Worm (Caenorhabditis elegans) whole organism, L1 larva: Measurements from ENCODE around the gene C27H5.2.
A peak's percentile ranks its signal among the peaks of the same experiment; 100 is the strongest.

ENCODE experiments used
- C34B4.2 ChIP-seq: sonication (generic microtip); optimal IDR thresholded peaks from 2 replicates; lab custom pipeline; 2017; ENCODE audit warnings: mild to moderate bottlenecking, missing genetic modification characterization, missing compliant biosample characterization
- F16B12.6 ChIP-seq: fragments of 150-350 bp; optimal IDR thresholded peaks from 2 replicates; lab custom pipeline; 2014; ENCODE audit warnings: missing biosample characterization, missing genetic modification characterization
- ama-1 ChIP-seq: fragments of 150-350 bp; optimal IDR thresholded peaks from 2 replicates; lab custom pipeline; 2014
- blmp-1 ChIP-seq: fragments of 150-350 bp; optimal IDR thresholded peaks from 2 replicates; lab custom pipeline; 2014; ENCODE audit warnings: missing biosample characterization, missing genetic modification characterization
- ceh-8 ChIP-seq: fragments of 200-800 bp; sonication (Bioruptor generic); optimal IDR thresholded peaks from 2 replicates; lab custom pipeline; 2018; ENCODE audit warnings: mild to moderate bottlenecking, missing genetic modification characterization, moderate library complexity, missing compliant biosample characterization
- ceh-82 ChIP-seq, 3 experiments: fragments of 150-350 bp in 1 of 3; sonication (generic microtip) in 2 of 3; optimal IDR thresholded peaks; 2 replicates each; lab custom pipeline; 2014 to 2017; ENCODE audit warnings: missing biosample characterization in 3 of 3, missing genetic modification characterization in 3 of 3
- dpl-1 ChIP-seq, 3 experiments: fragments of 150-350 bp in 2 of 3; sonication (generic microtip) in 1 of 3; optimal IDR thresholded peaks; 2 replicates each; lab custom pipeline; 2014 to 2017; ENCODE audit warnings: missing biosample characterization in 3 of 3, missing genetic modification characterization in 3 of 3, missing genetic modification reagents in 3 of 3
- efl-1 ChIP-seq, 4 experiments: fragments of 150-350 bp; optimal IDR thresholded peaks in 3 of 4; peaks in 1 of 4; 1 replicate in 1 of 4; 2 replicates in 3 of 4; lab custom pipeline; 2014; ENCODE audit warnings: missing biosample characterization in 2 of 4, missing genetic modification characterization in 2 of 4, missing genetic modification reagents in 2 of 4
- efl-3 ChIP-seq: fragments of 200-800 bp; sonication (Bioruptor generic); optimal IDR thresholded peaks from 2 replicates; lab custom pipeline; 2018; ENCODE audit warnings: mild to moderate bottlenecking, missing genetic modification characterization, missing compliant biosample characterization
- elt-3 ChIP-seq, 6 experiments: fragments of 150-350 bp in 1 of 6; sonication (generic microtip); optimal IDR thresholded peaks; 2 replicates each; lab custom pipeline; 2017 to 2018; ENCODE audit warnings: missing biosample characterization in 6 of 6, missing genetic modification characterization in 6 of 6, inconsistent platforms in 1 of 6
- ets-5 ChIP-seq: fragments of 200-800 bp; sonication (Bioruptor generic); IDR thresholded peaks from 2 replicates; pipeline ENCODE4 v1.3.6; 2022; ENCODE audit warnings: missing genetic modification characterization, missing compliant biosample characterization
- fkh-10 ChIP-seq: sonication (generic microtip); optimal IDR thresholded peaks from 2 replicates; lab custom pipeline; 2017; ENCODE audit warnings: missing biosample characterization, missing genetic modification reagents, missing genetic modification characterization
- fkh-4 ChIP-seq: sonication (generic microtip); optimal IDR thresholded peaks from 2 replicates; lab custom pipeline; 2016; ENCODE audit warnings: missing compliant biosample characterization, missing genetic modification characterization, borderline replicate concordance
- fkh-8 ChIP-seq: sonication (generic microtip); optimal IDR thresholded peaks from 2 replicates; lab custom pipeline; 2016; ENCODE audit warnings: mild to moderate bottlenecking, missing genetic modification characterization, missing compliant biosample characterization
- fos-1 ChIP-seq: fragments of 150-350 bp; optimal IDR thresholded peaks from 2 replicates; lab custom pipeline; 2014; ENCODE audit warnings: missing biosample characterization, missing genetic modification characterization
- hlh-17 ChIP-seq: fragments of 200-800 bp; sonication (Bioruptor generic); optimal IDR thresholded peaks from 2 replicates; lab custom pipeline; 2018; ENCODE audit warnings: missing genetic modification characterization, mild to moderate bottlenecking, missing compliant biosample characterization, moderate library complexity, borderline replicate concordance
- isw-1 ChIP-seq: fragments of 200-800 bp; sonication (Bioruptor generic); IDR thresholded peaks from 2 replicates; pipeline ENCODE4 v1.3.6; 2022; ENCODE audit warnings: missing genetic modification characterization, missing compliant biosample characterization
- lin-13 ChIP-seq: fragments of 150-350 bp; optimal IDR thresholded peaks from 2 replicates; lab custom pipeline; 2014; ENCODE audit warnings: missing biosample characterization, missing genetic modification reagents, missing genetic modification characterization
- lin-14 ChIP-seq: fragments of 200-800 bp; sonication (Bioruptor generic); optimal IDR thresholded peaks from 2 replicates; lab custom pipeline; 2018; ENCODE audit warnings: mild to moderate bottlenecking, missing genetic modification characterization, moderate library complexity, missing compliant biosample characterization
- lin-15B ChIP-seq: fragments of 150-350 bp; sonication (generic microtip); optimal IDR thresholded peaks from 3 replicates; lab custom pipeline; 2014; ENCODE audit warnings: missing biosample characterization, missing genetic modification characterization
- lsy-2 ChIP-seq, 2 experiments: fragments of 150-350 bp; optimal IDR thresholded peaks; 2 replicates each; lab custom pipeline; 2014; ENCODE audit warnings: missing biosample characterization in 2 of 2, missing genetic modification characterization in 2 of 2
- mab-9 ChIP-seq: fragments of 200-800 bp; sonication (Bioruptor generic); IDR thresholded peaks from 2 replicates; pipeline ENCODE4 v1.3.6; 2022; ENCODE audit warnings: missing genetic modification reagents, missing genetic modification characterization, missing compliant biosample characterization
- mef-2 ChIP-seq: fragments of 150-350 bp; optimal IDR thresholded peaks from 2 replicates; lab custom pipeline; 2014; ENCODE audit warnings: missing biosample characterization, missing genetic modification characterization
- mep-1 ChIP-seq: fragments of 150-350 bp; optimal IDR thresholded peaks from 2 replicates; lab custom pipeline; 2014; ENCODE audit warnings: missing biosample characterization, missing genetic modification characterization
- nhr-237 ChIP-seq: fragments of 150-350 bp; optimal IDR thresholded peaks from 2 replicates; lab custom pipeline; 2014; ENCODE audit warnings: missing biosample characterization, missing genetic modification characterization
- nhr-71 ChIP-seq: sonication (generic microtip); optimal IDR thresholded peaks from 2 replicates; lab custom pipeline; 2016; ENCODE audit warnings: mild to moderate bottlenecking, missing genetic modification characterization, moderate library complexity, missing compliant biosample characterization
- nhr-84 ChIP-seq: sonication (generic microtip); optimal IDR thresholded peaks from 2 replicates; lab custom pipeline; 2017; ENCODE audit warnings: missing biosample characterization, missing genetic modification characterization
- nhr-85 ChIP-seq: sonication (generic microtip); peaks from one replicate; lab custom pipeline; 2016; ENCODE audit warnings: missing genetic modification characterization, inconsistent platforms, missing compliant biosample characterization
- pag-3 ChIP-seq: sonication (generic microtip); optimal IDR thresholded peaks from 2 replicates; lab custom pipeline; 2017; ENCODE audit warnings: missing genetic modification characterization, mild to moderate bottlenecking, missing compliant biosample characterization, antibody characterized with exemption, borderline replicate concordance; ENCODE audit not compliant: insufficient read depth
- pqm-1 ChIP-seq: sonication (generic microtip); optimal IDR thresholded peaks from 3 replicates; lab custom pipeline; 2017; ENCODE audit warnings: missing biosample characterization, missing genetic modification characterization
- rnt-1 ChIP-seq: sonication (generic microtip); optimal IDR thresholded peaks from 2 replicates; lab custom pipeline; 2016; ENCODE audit warnings: mild to moderate bottlenecking, missing genetic modification characterization, moderate library complexity, missing compliant biosample characterization
- snu-23 ChIP-seq: sonication (generic microtip); optimal IDR thresholded peaks from 2 replicates; lab custom pipeline; 2016; ENCODE audit warnings: missing genetic modification characterization, missing compliant biosample characterization
- sox-4 ChIP-seq: sonication (generic microtip); optimal IDR thresholded peaks from 2 replicates; lab custom pipeline; 2016; ENCODE audit warnings: missing genetic modification characterization, missing compliant biosample characterization
- unc-130 ChIP-seq: fragments of 150-350 bp; optimal IDR thresholded peaks from 2 replicates; lab custom pipeline; 2017; ENCODE audit warnings: missing biosample characterization, missing genetic modification characterization, inconsistent platforms
- unc-62 ChIP-seq: fragments of 150-350 bp; optimal IDR thresholded peaks from 2 replicates; lab custom pipeline; 2014; ENCODE audit warnings: missing biosample characterization, missing genetic modification reagents, missing genetic modification characterization
- vab-15 ChIP-seq: sonication (generic microtip); optimal IDR thresholded peaks from 2 replicates; lab custom pipeline; 2017; ENCODE audit warnings: missing genotype, mild to moderate bottlenecking, missing genetic modification characterization, missing compliant biosample characterization
- xbp-1 ChIP-seq: sonication (generic microtip); optimal IDR thresholded peaks from 2 replicates; lab custom pipeline; 2016; ENCODE audit warnings: missing genetic modification characterization, missing compliant biosample characterization
- zag-1 ChIP-seq: fragments of 150-350 bp; optimal IDR thresholded peaks from 2 replicates; lab custom pipeline; 2014; ENCODE audit warnings: missing biosample characterization, missing genetic modification characterization
- zip-4 ChIP-seq: fragments of 200-800 bp; sonication (Bioruptor generic); optimal IDR thresholded peaks from 2 replicates; lab custom pipeline; 2018; ENCODE audit warnings: mild to moderate bottlenecking, missing genetic modification characterization, moderate library complexity, missing compliant biosample characterization
- ztf-4 ChIP-seq: fragments of 150-350 bp; optimal IDR thresholded peaks from 2 replicates; lab custom pipeline; 2014; ENCODE audit warnings: missing biosample characterization, missing genetic modification characterization

The C27H5.2 gene

ce11 chrII:7155392-7155791 lies at the start of gene C27H5.2:
Gene C27H5.2 (plus strand): TSS chrII:7155581.
- TF ChIP-seq lin-15B: no peak
- no peak for TF ChIP-seq ztf-4
- no peak for TF ChIP-seq C34B4.2 (tag; lab: Kevin White, UChicago)
- peak; percentile 26 for TF ChIP-seq ama-1 (lab: Kevin White, UChicago)
- TF ChIP-seq snu-23: peak; percentile 5
- peak; percentile 20 for TF ChIP-seq nhr-85
- peak; percentile 4 to 7 for TF ChIP-seq efl-1 (optimal IDR thresholded peaks at IDR 0.05; lab: Kevin White, UChicago)
- TF ChIP-seq efl-1 (GFP tag; optimal IDR thresholded peaks at IDR 0.05 in 1 of 2; lab: Kevin White, UChicago): no peak
- no peak for TF ChIP-seq F16B12.6
- no peak for TF ChIP-seq hlh-17 (GFP tag; lab: Kevin White, UChicago)
- TF ChIP-seq fos-1 (tag; lab: Kevin White, UChicago): no peak
- peak; percentile 13 for TF ChIP-seq nhr-71 (tag; lab: Kevin White, UChicago)
- peak; percentile 33 for TF ChIP-seq blmp-1 (tag; lab: Kevin White, UChicago)
- peak; percentile 18 for TF ChIP-seq rnt-1 (tag; lab: Kevin White, UChicago)
- TF ChIP-seq ets-5 (GFP tag; lab: Robert Waterston, UW): no peak
- TF ChIP-seq lin-14 (GFP tag; lab: Kevin White, UChicago): peak; percentile 42
- TF ChIP-seq mef-2: no peak
- TF ChIP-seq lsy-2 (tag; optimal IDR thresholded peaks at IDR 0.05; lab: Kevin White, UChicago): peak in 1 of 2 experiments; percentile 8
- TF ChIP-seq mep-1 (tag; lab: Kevin White, UChicago): peak; percentile 12
- no peak for TF ChIP-seq dpl-1 (GFP tag; optimal IDR thresholded peaks at IDR 0.05; lab: Kevin White, UChicago)
- no peak for TF ChIP-seq zip-4 (GFP tag; lab: Kevin White, UChicago)
- peak; percentile 12 for TF ChIP-seq xbp-1 (tag; lab: Kevin White, UChicago)
- no peak for TF ChIP-seq nhr-84 (tag; lab: Kevin White, UChicago)

DNA sequence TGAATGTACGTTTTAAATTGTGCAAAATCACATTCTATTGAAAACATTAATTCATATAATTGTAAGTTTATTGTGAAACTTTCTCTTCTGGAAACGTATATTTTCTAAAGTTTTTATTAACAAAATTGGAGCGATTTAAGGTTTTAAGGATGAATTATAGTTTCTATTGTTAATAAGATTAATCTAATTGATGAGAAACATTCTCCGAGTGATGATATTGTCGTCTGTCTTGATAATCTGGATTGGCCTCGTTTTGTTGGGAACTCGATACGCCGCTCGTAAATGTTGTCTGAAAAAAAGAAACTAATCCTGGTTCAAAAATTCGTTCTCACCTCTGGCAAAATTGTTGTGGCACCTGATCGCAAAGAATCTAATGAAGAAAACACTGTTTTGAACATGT lies 49.1 kb upstream of the C27H5.2 start:
- TF ChIP-seq F16B12.6 (no peak), fkh-4 (tag; lab: Kevin White, UChicago) (no peak), nhr-84 (tag; lab: Kevin White, UChicago) (no peak), ceh-8 (no peak), efl-1 (optimal IDR thresholded peaks at IDR 0.05; lab: Kevin White, UChicago) (no peak), efl-1 (GFP tag; optimal IDR thresholded peaks at IDR 0.05 in 1 of 2; lab: Kevin White, UChicago) (no peak), blmp-1 (tag; lab: Kevin White, UChicago) (no peak), vab-15 (tag; lab: Kevin White, UChicago) (no peak)

DNA sequence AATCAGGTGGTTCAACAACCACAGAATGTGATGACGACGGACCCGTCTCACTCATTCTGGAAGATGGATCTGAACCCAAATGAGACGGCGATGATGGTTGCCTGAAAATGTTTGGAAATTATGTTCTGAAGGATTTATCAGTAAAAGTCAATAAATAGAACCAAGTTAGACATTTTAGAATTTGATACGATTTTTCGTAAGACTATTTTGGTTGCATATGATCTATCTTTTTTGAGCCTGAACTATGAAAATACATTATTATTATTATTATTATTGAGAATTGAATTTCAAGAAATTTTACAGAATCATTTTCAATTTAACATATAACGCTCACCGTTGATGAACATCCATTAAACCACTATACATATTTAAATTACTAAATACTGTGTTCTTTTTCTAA lies 45.4 kb upstream of the C27H5.2 start, which contains the start of gene F10E7.9:
F10E7.9 (minus strand) TSS at position 101 of the 400 bp plus-strand sequence.
- TF ChIP-seq fkh-4 (tag; lab: Kevin White, UChicago) (no peak), nhr-84 (tag; lab: Kevin White, UChicago) (no peak), lin-13 (no peak), mab-9 (GFP tag; lab: Robert Waterston, UW) (no peak), sox-4 (tag; lab: Kevin White, UChicago) (no peak), efl-3 (no peak), unc-62 (GFP tag; lab: Kevin White, UChicago) (no peak), zag-1 (no peak), pag-3 (tag; lab: Kevin White, UChicago) (no peak)
- TF ChIP-seq, all 84 proteins: peak for 0

DNA sequence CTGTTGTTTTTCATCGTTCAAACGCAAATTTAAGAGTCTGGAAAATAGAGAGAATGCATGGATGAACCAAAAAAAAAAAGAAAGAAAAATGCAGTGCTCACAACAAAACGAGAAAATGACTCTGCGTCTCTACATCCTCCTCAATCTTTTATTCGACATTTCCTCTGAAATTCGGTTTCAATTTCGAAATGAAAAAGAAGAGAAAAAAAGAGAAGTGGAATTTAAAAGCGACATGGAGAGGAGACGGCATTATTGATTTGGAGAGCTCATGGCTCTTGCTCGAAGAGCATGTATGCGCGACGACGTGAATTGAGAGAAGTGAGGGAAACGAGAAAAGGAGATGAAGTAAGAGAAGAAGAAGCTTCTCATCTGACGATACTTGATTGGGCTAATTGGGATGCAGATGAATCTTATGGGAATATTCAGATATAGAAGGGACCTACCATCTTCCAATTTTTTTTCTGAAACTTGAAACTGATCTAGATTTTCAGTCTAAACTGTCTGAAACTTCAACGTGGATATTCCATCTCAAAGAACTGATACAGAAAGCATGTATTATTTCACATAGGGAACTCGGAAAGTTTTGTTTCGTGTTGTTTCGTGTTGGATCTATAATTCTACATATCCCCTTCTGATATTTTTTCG lies 44.2 kb upstream of the C27H5.2 start:
- TF ChIP-seq F16B12.6: peak; percentile 13
- peak; percentile 34 for TF ChIP-seq fkh-8
- peak; percentile 12 for TF ChIP-seq nhr-71 (tag; lab: Kevin White, UChicago)
- peak; percentile 67 for TF ChIP-seq lin-14 (GFP tag; lab: Kevin White, UChicago)
- TF ChIP-seq pqm-1: no peak
- peak; percentile 18; the same call in 1 of the 2 replicates for TF ChIP-seq isw-1 (GFP tag; lab: Robert Waterston, UW)
- peak in 1 of 2 experiments; percentile 5 for TF ChIP-seq efl-1 (optimal IDR thresholded peaks at IDR 0.05; lab: Kevin White, UChicago)
- no peak for TF ChIP-seq efl-1 (GFP tag; optimal IDR thresholded peaks at IDR 0.05 in 1 of 2; lab: Kevin White, UChicago)
- TF ChIP-seq dpl-1 (GFP tag; optimal IDR thresholded peaks at IDR 0.05; lab: Kevin White, UChicago): no peak
- no peak for TF ChIP-seq unc-130
- peak in 2 of 3 experiments; percentile 20 to 44 for TF ChIP-seq ceh-82 (tag; optimal IDR thresholded peaks at IDR 0.05; lab: Kevin White, UChicago)
- no peak for TF ChIP-seq nhr-237 (tag; lab: Kevin White, UChicago)
- no peak for TF ChIP-seq elt-3 (tag; optimal IDR thresholded peaks at IDR 0.05; lab: Kevin White, UChicago)
- TF ChIP-seq lsy-2 (tag; optimal IDR thresholded peaks at IDR 0.05; lab: Kevin White, UChicago): peak in 1 of 2 experiments; percentile 56
- TF ChIP-seq fkh-10 (GFP tag; lab: Kevin White, UChicago): peak; percentile 71
